Worm (Caenorhabditis elegans): ENCODE results near the gene C50B6.9.

DNA sequence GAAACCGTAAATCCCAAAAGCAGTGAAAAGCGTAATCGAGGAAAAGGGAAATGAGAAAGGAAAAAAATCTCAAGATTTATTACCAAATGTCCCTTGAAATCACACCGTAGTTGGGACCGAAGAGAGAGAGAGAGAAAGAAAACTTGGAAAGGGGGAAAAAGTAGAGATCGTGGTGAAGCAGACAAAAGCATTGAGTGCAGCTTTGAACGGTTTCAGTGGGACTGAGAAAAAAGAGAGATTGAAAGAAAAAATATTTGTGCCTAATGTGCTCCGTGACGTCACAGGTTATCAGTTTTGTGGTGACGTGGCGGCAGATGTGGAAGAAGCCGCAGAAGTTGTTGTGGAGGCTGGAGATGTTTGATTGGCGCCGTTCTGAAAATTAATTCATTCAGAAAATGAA is 34.1 kb downstream of the C50B6.9 start:
- TF ChIP-seq nhr-47 (tag; optimal IDR thresholded peaks at IDR 0.05) (no peak), skn-1 (tag; optimal IDR thresholded peaks at IDR 0.05) (no peak), snpc-4 (tag; optimal IDR thresholded peaks at IDR 0.05) (no peak), ztf-11 (tag; optimal IDR thresholded peaks at IDR 0.05) (no peak), aly-2 (tag; optimal IDR thresholded peaks at IDR 0.05) (no peak), zip-4 (GFP tag; optimal IDR thresholded peaks at IDR 0.05) (no peak), nhr-11 (tag; optimal IDR thresholded peaks at IDR 0.05) (no peak), unc-62 (GFP tag; optimal IDR thresholded peaks at IDR 0.05) (no peak), fos-1 (tag; optimal IDR thresholded peaks at IDR 0.05) (no peak), egl-13 (tag; optimal IDR thresholded peaks at IDR 0.05) (no peak), pax-3 (tag; optimal IDR thresholded peaks at IDR 0.05) (no peak), ets-5 (GFP tag; IDR thresholded peaks at IDR 0.05) (no peak)

All from whole organism, L1 larva.